Fruit fly (Drosophila melanogaster) whole organism, embryonic: ENCODE results near the gene Appl.

Experiments
- ATbp ChIP-seq: fragments of 200-800 bp; sonication (Bioruptor generic); optimal IDR thresholded peaks from 2 replicates; lab custom pipeline; 2017; ENCODE audit warnings: missing biosample characterization, mild to moderate bottlenecking, missing genetic modification characterization, missing genetic modification reagents
- Blimp-1 ChIP-seq: fragments of 200-800 bp; sonication (Bioruptor generic); optimal IDR thresholded peaks from 3 replicates; lab custom pipeline; 2018; ENCODE audit warnings: missing biosample characterization, missing genetic modification characterization, mild to moderate bottlenecking, moderate library complexity, missing genetic modification reagents
- CG10147 ChIP-seq: fragments of 200-800 bp; sonication (Bioruptor generic); optimal IDR thresholded peaks from 2 replicates; lab custom pipeline; 2019; ENCODE audit warnings: missing biosample characterization, mild to moderate bottlenecking, missing genetic modification characterization, moderate library complexity
- CG11093 ChIP-seq: fragments of 200-800 bp; sonication (Bioruptor generic); IDR thresholded peaks from 3 replicates; pipeline ENCODE4 v1.3.6; 2022; ENCODE audit warnings: missing biosample characterization, missing genetic modification characterization
- CG12942 ChIP-seq: fragments of 200-800 bp; sonication (Bioruptor generic); optimal IDR thresholded peaks from 3 replicates; lab custom pipeline; 2016; ENCODE audit warnings: missing biosample characterization, missing genetic modification characterization
- CG14050 ChIP-seq: fragments of 200-800 bp; sonication (Bioruptor generic); IDR thresholded peaks from 3 replicates; pipeline ENCODE4 v1.3.6; 2022; ENCODE audit warnings: missing biosample characterization, missing genetic modification characterization
- CG14667 ChIP-seq: fragments of 200-800 bp; sonication (Bioruptor generic); IDR thresholded peaks from 2 replicates; pipeline ENCODE4 v1.3.6; 2022; ENCODE audit warnings: missing biosample characterization, missing genetic modification characterization
- CG15696 ChIP-seq: fragments of 200-800 bp; sonication (Bioruptor generic); optimal IDR thresholded peaks from 2 replicates; lab custom pipeline; 2019; ENCODE audit warnings: missing biosample characterization, mild to moderate bottlenecking, missing genetic modification characterization, moderate library complexity
- CG1603 ChIP-seq: fragments of 200-800 bp; sonication (Bioruptor generic); optimal IDR thresholded peaks from 2 replicates; lab custom pipeline; 2019; ENCODE audit warnings: missing biosample characterization, mild to moderate bottlenecking, missing genetic modification characterization, moderate library complexity
- CG1647 ChIP-seq: fragments of 200-800 bp; sonication (Bioruptor generic); optimal IDR thresholded peaks from 3 replicates; lab custom pipeline; 2016; ENCODE audit warnings: missing biosample characterization, missing genetic modification characterization
- CG17359 ChIP-seq: fragments of 200-800 bp; sonication (Bioruptor generic); optimal IDR thresholded peaks from 3 replicates; lab custom pipeline; 2018; ENCODE audit warnings: missing biosample characterization, mild to moderate bottlenecking, missing genetic modification characterization, moderate library complexity
- CG17829 ChIP-seq: fragments of 200-800 bp; optimal IDR thresholded peaks from 2 replicates; lab custom pipeline; 2019; ENCODE audit warnings: missing biosample characterization, mild to moderate bottlenecking, missing genetic modification characterization, moderate library complexity
- CG2116 ChIP-seq: fragments of 200-800 bp; sonication (Bioruptor generic); optimal IDR thresholded peaks from 3 replicates; lab custom pipeline; 2018; ENCODE audit warnings: missing biosample characterization, mild to moderate bottlenecking, missing genetic modification characterization
- CG2120 ChIP-seq: fragments of 200-800 bp; sonication (Bioruptor generic); optimal IDR thresholded peaks from 3 replicates; lab custom pipeline; 2016; ENCODE audit warnings: missing biosample characterization, missing genetic modification characterization
- CG2202 ChIP-seq: fragments of 200-800 bp; sonication (Bioruptor generic); optimal IDR thresholded peaks from 2 replicates; lab custom pipeline; 2018; ENCODE audit warnings: missing biosample characterization, mild to moderate bottlenecking, missing genetic modification characterization
- CG32532 ChIP-seq: fragments of 200-800 bp; sonication (Bioruptor generic); IDR thresholded peaks from 2 replicates; pipeline ENCODE4 v1.3.6; 2022; ENCODE audit warnings: missing biosample characterization, missing genetic modification characterization
- CG32772 ChIP-seq: fragments of 200-800 bp; sonication (Bioruptor generic); IDR thresholded peaks from 2 replicates; pipeline ENCODE4 v1.3.6; 2022; ENCODE audit warnings: missing biosample characterization, missing genetic modification characterization
- CG4328 ChIP-seq: fragments of 200-800 bp; sonication (Bioruptor generic); optimal IDR thresholded peaks from 3 replicates; lab custom pipeline; 2017; ENCODE audit warnings: missing biosample characterization, missing genetic modification reagents, missing genetic modification characterization
- CG43689 ChIP-seq: fragments of 200-800 bp; sonication (Bioruptor generic); IDR thresholded peaks from 2 replicates; pipeline ENCODE4 v1.3.6; 2022; ENCODE audit warnings: missing biosample characterization, missing genetic modification characterization
- CG4730 ChIP-seq: fragments of 200-800 bp; sonication (Bioruptor generic); IDR thresholded peaks from 2 replicates; pipeline ENCODE4 v1.3.6; 2022; ENCODE audit warnings: missing biosample characterization, missing genetic modification characterization
- CG8089 ChIP-seq: fragments of 200-800 bp; sonication (Bioruptor generic); optimal IDR thresholded peaks from 3 replicates; lab custom pipeline; 2016; ENCODE audit warnings: missing biosample characterization, missing genetic modification characterization
- CG8388 ChIP-seq: fragments of 200-800 bp; sonication (Bioruptor generic); optimal IDR thresholded peaks from 2 replicates; lab custom pipeline; 2019; ENCODE audit warnings: missing biosample characterization, mild to moderate bottlenecking, missing genetic modification characterization, moderate library complexity
- CG9727 ChIP-seq: fragments of 200-800 bp; sonication (Bioruptor generic); optimal IDR thresholded peaks from 3 replicates; lab custom pipeline; 2017; ENCODE audit warnings: missing biosample characterization, mild to moderate bottlenecking, missing genetic modification characterization
- Chrac-16 ChIP-seq: fragments of 200-800 bp; sonication (Bioruptor generic); optimal IDR thresholded peaks from 3 replicates; lab custom pipeline; 2016; ENCODE audit warnings: missing biosample characterization, missing genetic modification characterization
- CrebB ChIP-seq: fragments of 200-800 bp; sonication (Bioruptor generic); optimal IDR thresholded peaks from 3 replicates; lab custom pipeline; 2018; ENCODE audit warnings: missing biosample characterization, mild to moderate bottlenecking, missing genetic modification characterization
- Fer3 ChIP-seq: fragments of 200-800 bp; sonication (Bioruptor generic); optimal IDR thresholded peaks from 2 replicates; lab custom pipeline; 2018; ENCODE audit warnings: missing biosample characterization, mild to moderate bottlenecking, missing genetic modification characterization, moderate library complexity
- Hey ChIP-seq: fragments of 200-800 bp; sonication (Bioruptor generic); optimal IDR thresholded peaks from 3 replicates; lab custom pipeline; 2018; ENCODE audit warnings: missing biosample characterization, mild to moderate bottlenecking, missing genetic modification characterization
- Max ChIP-seq: fragments of 200-800 bp; sonication (Bioruptor generic); optimal IDR thresholded peaks from 2 replicates; lab custom pipeline; 2016; ENCODE audit warnings: missing biosample characterization, mild to moderate bottlenecking, missing genetic modification characterization
- Mes4 ChIP-seq: fragments of 200-800 bp; sonication (Bioruptor generic); optimal IDR thresholded peaks from 2 replicates; lab custom pipeline; 2016; ENCODE audit warnings: missing biosample characterization, missing genetic modification characterization
- Oli ChIP-seq: fragments of 200-800 bp; sonication (Bioruptor generic); optimal IDR thresholded peaks from 2 replicates; lab custom pipeline; 2018; ENCODE audit warnings: missing biosample characterization, mild to moderate bottlenecking, missing genetic modification characterization, moderate library complexity
- PHDP ChIP-seq: fragments of 200-800 bp; sonication (Bioruptor generic); optimal IDR thresholded peaks from 3 replicates; lab custom pipeline; 2018; ENCODE audit warnings: missing biosample characterization, mild to moderate bottlenecking, missing genetic modification characterization, moderate library complexity
- Side ChIP-seq: fragments of 200-800 bp; sonication (Bioruptor generic); optimal IDR thresholded peaks from 2 replicates; lab custom pipeline; 2016; ENCODE audit warnings: missing biosample characterization, missing genetic modification characterization
- ara ChIP-seq: fragments of 200-800 bp; sonication (Bioruptor generic); IDR thresholded peaks from 2 replicates; pipeline ENCODE4 v1.3.6; 2022; ENCODE audit warnings: missing biosample characterization, missing genetic modification characterization
- az2 ChIP-seq: fragments of 200-800 bp; sonication (Bioruptor generic); optimal IDR thresholded peaks from 3 replicates; lab custom pipeline; 2016; ENCODE audit warnings: missing biosample characterization, missing genetic modification characterization
- btn ChIP-seq: fragments of 200-800 bp; sonication (Bioruptor generic); optimal IDR thresholded peaks from 2 replicates; lab custom pipeline; 2016; ENCODE audit warnings: missing biosample characterization, missing genetic modification characterization
- caup ChIP-seq: fragments of 200-800 bp; sonication (Bioruptor generic); optimal IDR thresholded peaks from 3 replicates; lab custom pipeline; 2017; ENCODE audit warnings: missing biosample characterization, mild to moderate bottlenecking, missing genetic modification characterization, moderate library complexity; ENCODE audit not compliant: severe bottlenecking
- crol ChIP-seq: fragments of 200-800 bp; sonication (Bioruptor generic); IDR thresholded peaks from 2 replicates; pipeline ENCODE4 v1.3.6; 2022; ENCODE audit warnings: missing biosample characterization, missing genetic modification characterization
- da ChIP-seq: fragments of 200-800 bp; sonication (Bioruptor generic); optimal IDR thresholded peaks from 2 replicates; lab custom pipeline; 2016; ENCODE audit warnings: missing biosample characterization, missing genetic modification characterization
- dmrt99B ChIP-seq: fragments of 200-800 bp; sonication (Bioruptor generic); optimal IDR thresholded peaks from 2 replicates; lab custom pipeline; 2018; ENCODE audit warnings: missing biosample characterization, mild to moderate bottlenecking, missing genetic modification characterization, moderate library complexity
- ewg ChIP-seq: fragments of 200-800 bp; sonication (Bioruptor generic); optimal IDR thresholded peaks from 3 replicates; lab custom pipeline; 2017; ENCODE audit warnings: mild to moderate bottlenecking, missing biosample characterization, missing genetic modification reagents, missing genetic modification characterization
- exex ChIP-seq: fragments of 200-800 bp; sonication (Bioruptor generic); optimal IDR thresholded peaks from 4 replicates; lab custom pipeline; 2018; ENCODE audit warnings: missing biosample characterization, mild to moderate bottlenecking, missing genetic modification characterization, moderate library complexity
- gcm2 ChIP-seq: fragments of 200-800 bp; sonication (Bioruptor generic); optimal IDR thresholded peaks from 2 replicates; lab custom pipeline; 2016; ENCODE audit warnings: missing biosample characterization, missing genetic modification characterization
- jumu ChIP-seq: fragments of 200-800 bp; sonication (Bioruptor generic); optimal IDR thresholded peaks from 3 replicates; lab custom pipeline; 2016; ENCODE audit warnings: missing biosample characterization, missing genetic modification characterization
- shn ChIP-seq: fragments of 200-800 bp; sonication (Bioruptor generic); optimal IDR thresholded peaks from 3 replicates; lab custom pipeline; 2016; ENCODE audit warnings: missing biosample characterization, missing genetic modification characterization
- slou ChIP-seq: fragments of 200-800 bp; sonication (Bioruptor generic); optimal IDR thresholded peaks from 3 replicates; lab custom pipeline; 2016; ENCODE audit warnings: missing biosample characterization, missing genetic modification characterization
- sna ChIP-seq: fragments of 200-800 bp; sonication (Bioruptor generic); IDR thresholded peaks from 2 replicates; pipeline ENCODE4 v1.3.6; 2022; ENCODE audit warnings: missing biosample characterization, missing genetic modification characterization; ENCODE audit not compliant: partially characterized antibody
- trh ChIP-seq: fragments of 200-800 bp; sonication (Bioruptor generic); optimal IDR thresholded peaks from 2 replicates; lab custom pipeline; 2016; ENCODE audit warnings: missing biosample characterization, missing genetic modification characterization
- wek ChIP-seq: fragments of 200-800 bp; sonication (Bioruptor generic); optimal IDR thresholded peaks from 3 replicates; lab custom pipeline; 2018; ENCODE audit warnings: missing biosample characterization, mild to moderate bottlenecking, missing genetic modification characterization, moderate library complexity
- z ChIP-seq: fragments of 200-800 bp; sonication (Bioruptor generic); IDR thresholded peaks from 3 replicates; pipeline ENCODE4 v1.3.6; 2022; ENCODE audit warnings: missing biosample characterization, missing genetic modification characterization
- zen2 ChIP-seq: fragments of 200-800 bp; sonication (Bioruptor generic); IDR thresholded peaks from 3 replicates; pipeline ENCODE4 v1.3.6; 2022; ENCODE audit warnings: missing biosample characterization, missing genetic modification characterization; ENCODE audit not compliant: partially characterized antibody

The Appl gene

dm6 chrX:621132-621555, 90.8 kb downstream of the Appl start, which contains the start of the genes CG13365 and Vsp37A (continued):
- no peak for TF ChIP-seq CG14667 (GFP tag; lab: Robert Waterston, UW)
- no peak for TF ChIP-seq dmrt99B (tag; lab: Kevin White, UChicago)
- peak; percentile 42 for TF ChIP-seq az2 (GFP tag; lab: Kevin White, UChicago)
- peak; percentile 25 for TF ChIP-seq wek (GFP tag; lab: Kevin White, UChicago)
- TF ChIP-seq CG17829, result peak; percentile 86
- peak; percentile 46 for TF ChIP-seq CG4328 (GFP tag; lab: Kevin White, UChicago)
- TF ChIP-seq Fer3 (tag; lab: Kevin White, UChicago), result peak; percentile 39
- peak; percentile 41 for TF ChIP-seq Chrac-16 (GFP tag; lab: Kevin White, UChicago)
- peak; percentile 33; the same call in 1 of the 2 replicates for TF ChIP-seq CG32772
- peak; percentile 39 for TF ChIP-seq CG2116
- TF ChIP-seq CG9727 (GFP tag; lab: Kevin White, UChicago), result peak; percentile 57
- TF ChIP-seq exex (tag; lab: Kevin White, UChicago), result peak; percentile 21
- TF ChIP-seq ewg, result peak; percentile 7
- TF ChIP-seq btn (GFP tag; lab: Kevin White, UChicago), result peak; percentile 23
- no peak for TF ChIP-seq ara (GFP tag; lab: Robert Waterston, UW)
- peak; percentile 17 for TF ChIP-seq Mes4
- TF ChIP-seq Hey (tag; lab: Kevin White, UChicago), result no peak
- TF ChIP-seq da (GFP tag; lab: Kevin White, UChicago), result peak; percentile 38
- TF ChIP-seq CG12942 (GFP tag; lab: Kevin White, UChicago), result peak; percentile 25
- no peak for TF ChIP-seq Oli
- no peak for TF ChIP-seq CG2202
- peak; percentile 14 for TF ChIP-seq CG8089 (GFP tag; lab: Kevin White, UChicago)
- TF ChIP-seq CG1603 (tag; lab: Kevin White, UChicago), result peak; percentile 14
- TF ChIP-seq slou (GFP tag; lab: Kevin White, UChicago), result peak; percentile 7
- TF ChIP-seq Side (GFP tag; lab: Kevin White, UChicago), result peak; percentile 48
- peak; percentile 28 for TF ChIP-seq shn (GFP tag; lab: Kevin White, UChicago)
- no peak for TF ChIP-seq gcm2 (GFP tag; lab: Kevin White, UChicago)
- peak; percentile 57 for TF ChIP-seq ATbp (GFP tag; lab: Kevin White, UChicago)
- TF ChIP-seq crol (GFP tag; lab: Robert Waterston, UW), result no peak
- TF ChIP-seq CG17359 (tag; lab: Kevin White, UChicago), result peak; percentile 31
- TF ChIP-seq CrebB (tag; lab: Kevin White, UChicago), result no peak
- peak; percentile 62 for TF ChIP-seq CG2120 (GFP tag; lab: Kevin White, UChicago)
- peak; percentile 30 for TF ChIP-seq Blimp-1
- TF ChIP-seq CG1647, result peak; percentile 39
- TF ChIP-seq CG43689 (GFP tag; lab: Robert Waterston, UW), result no peak
- 0 out of 3 replicates have a peak, but pooled peaks have one; percentile 13 for TF ChIP-seq CG11093
- TF ChIP-seq Max (GFP tag; lab: Kevin White, UChicago), result peak; percentile 52
- TF ChIP-seq CG10147 (GFP tag; lab: Kevin White, UChicago), result peak; percentile 29
- peak; percentile 20 for TF ChIP-seq CG8388
- no peak for TF ChIP-seq CG14050 (GFP tag; lab: Robert Waterston, UW)
- peak; percentile 58 for TF ChIP-seq jumu (GFP tag; lab: Kevin White, UChicago)
- TF ChIP-seq CG32532 (GFP tag; lab: Robert Waterston, UW), result peak; percentile 35; the same call in 1 of the 2 replicates
- TF ChIP-seq z, result no peak
- TF ChIP-seq caup (GFP tag; lab: Kevin White, UChicago), result peak; percentile 3
- TF ChIP-seq CG4730 (GFP tag; lab: Robert Waterston, UW), result peak; percentile 35; the same call in 1 of the 2 replicates
- TF ChIP-seq zen2 (GFP tag; lab: Robert Waterston, UW), result no peak
- TF ChIP-seq sna, result no peak
- peak; percentile 58 for TF ChIP-seq CG15696 (tag; lab: Kevin White, UChicago)
- TF ChIP-seq PHDP (tag; lab: Kevin White, UChicago), result no peak
- peak; percentile 11 for TF ChIP-seq trh (GFP tag; lab: Kevin White, UChicago)
